Worm (Caenorhabditis elegans): ENCODE data around the gene Y47D7A.15.

Gene Y47D7A.15

ce11 chrV:4422127-4422526, 10.9 kb downstream of the Y47D7A.15 start, which contains the start of gene skr-7:
skr-7 (plus strand) TSS chrV:4422427.
- TF ChIP-seq pros-1 (tag; optimal IDR thresholded peaks at IDR 0.05) (no peak), che-1 (tag; optimal IDR thresholded peaks at IDR 0.05) (no peak), fkh-6 (tag; optimal IDR thresholded peaks at IDR 0.05) (no peak)

ce11 chrV:4421475-4421874, 11.5 kb downstream of the Y47D7A.15 start, which contains the start of gene skr-14:
skr-14 (minus strand) TSS chrV:4421575.
- TF ChIP-seq ztf-16 (tag; optimal IDR thresholded peaks at IDR 0.05) (no peak), ref-2 (tag; optimal IDR thresholded peaks at IDR 0.05) (no peak), fkh-6 (tag; optimal IDR thresholded peaks at IDR 0.05) (no peak), gmeb-2 (tag; optimal IDR thresholded peaks at IDR 0.05) (no peak)

- TF ChIP-seq pat-9 (tag; optimal IDR thresholded peaks at IDR 0.05) = no peak
- TF ChIP-seq fkh-10 (GFP tag; optimal IDR thresholded peaks at IDR 0.05) = no peak
- no peak for TF ChIP-seq ceh-6 (GFP tag; optimal IDR thresholded peaks at IDR 0.05)
- TF ChIP-seq lin-11 (tag; optimal IDR thresholded peaks at IDR 0.05) = no peak
- no peak for TF ChIP-seq ceh-18 (tag; optimal IDR thresholded peaks at IDR 0.05)
- no peak for TF ChIP-seq sox-2 (GFP tag; IDR thresholded peaks at IDR 0.05)
- TF ChIP-seq nhr-232 (tag; optimal IDR thresholded peaks at IDR 0.05) = no peak
- TF ChIP-seq rnt-1 (tag; optimal IDR thresholded peaks at IDR 0.05) = no peak
- no peak for TF ChIP-seq gmeb-2 (tag; optimal IDR thresholded peaks at IDR 0.05)
- no peak for TF ChIP-seq ref-2 (tag; optimal IDR thresholded peaks at IDR 0.05)
- TF ChIP-seq F13H6.1 (tag; optimal IDR thresholded peaks at IDR 0.05) = no peak
- no peak for TF ChIP-seq mec-3 (tag; optimal IDR thresholded peaks at IDR 0.05; ENCODE audit: borderline replicate concordance)
- no peak for TF ChIP-seq hlh-13 (GFP tag; optimal IDR thresholded peaks at IDR 0.05)
- no peak for TF ChIP-seq syd-9 (tag; optimal IDR thresholded peaks at IDR 0.05)
- TF ChIP-seq hlh-8 (tag; optimal IDR thresholded peaks at IDR 0.05) = no peak
Measured at ce11 chrV:4419767-4420322, 13.1 kb downstream of the Y47D7A.15 start, which contains the start of the genes Y47D7A.7 and Y47D7A.2. Y47D7A.7 (minus strand) TSS chrV:4419867. Y47D7A.2 (plus strand) TSS chrV:4420272.

ce11 chrV:4418116-4418515, 14.9 kb downstream of the Y47D7A.15 start, which contains the start of gene Y47D7A.6:
Y47D7A.6 (minus strand) TSS chrV:4418216.
- TF ChIP-seq ceh-31 (tag; optimal IDR thresholded peaks at IDR 0.05) = no peak
- TF ChIP-seq npax-4 (tag; optimal IDR thresholded peaks at IDR 0.05) = no peak
- TF ChIP-seq unc-42 (tag; optimal IDR thresholded peaks at IDR 0.05) = no peak
- no peak for TF ChIP-seq ztf-16 (tag; optimal IDR thresholded peaks at IDR 0.05)
- no peak for TF ChIP-seq tbx-2 (tag; optimal IDR thresholded peaks at IDR 0.05)
- TF ChIP-seq nhr-232 (tag; optimal IDR thresholded peaks at IDR 0.05) = no peak
- no peak for TF ChIP-seq sdc-2 (tag; optimal IDR thresholded peaks at IDR 0.05)
- no peak for TF ChIP-seq sox-4 (tag; optimal IDR thresholded peaks at IDR 0.05)
- TF ChIP-seq mec-3 (tag; optimal IDR thresholded peaks at IDR 0.05; ENCODE audit: borderline replicate concordance) = no peak
- TF ChIP-seq gmeb-2 (tag; optimal IDR thresholded peaks at IDR 0.05) = no peak
- no peak for TF ChIP-seq C08G9.2 (tag; optimal IDR thresholded peaks at IDR 0.05)

ce11 chrV:4416710-4417109, 16.3 kb downstream of the Y47D7A.15 start, which contains the start of gene Y47D7A.18:
Y47D7A.18 (minus strand) TSS chrV:4416810.
- TF ChIP-seq elt-2 (tag; optimal IDR thresholded peaks at IDR 0.05) = no peak
- no peak for TF ChIP-seq elt-4 (tag; optimal IDR thresholded peaks at IDR 0.05)
- TF ChIP-seq ama-1 (optimal IDR thresholded peaks at IDR 0.05) = no peak
- TF ChIP-seq ceh-14 (tag; optimal IDR thresholded peaks at IDR 0.05) = no peak
- TF ChIP-seq unc-42 (tag; optimal IDR thresholded peaks at IDR 0.05) = no peak
- no peak for TF ChIP-seq pqm-1 (tag; optimal IDR thresholded peaks at IDR 0.05)
- TF ChIP-seq pha-2 (tag; optimal IDR thresholded peaks at IDR 0.05) = no peak
- TF ChIP-seq ceh-48 (tag; optimal IDR thresholded peaks at IDR 0.05) = no peak
- TF ChIP-seq Y22D7AL.16 (tag; optimal IDR thresholded peaks at IDR 0.05) = no peak
- TF ChIP-seq pha-4 (tag; optimal IDR thresholded peaks at IDR 0.05) = no peak
- TF ChIP-seq eyg-1 (tag; optimal IDR thresholded peaks at IDR 0.05) = no peak
- TF ChIP-seq ttx-3 (tag; optimal IDR thresholded peaks at IDR 0.05) = no peak
